Fruit fly (Drosophila melanogaster): ENCODE measurements around the gene CG5989.

The CG5989 gene

dm6 chr3L:8629701-8630343, 25.9 kb upstream of the CG5989 start:
- TF ChIP-seq usp (GFP tag; optimal IDR thresholded peaks at IDR 0.05) (no peak), pan (optimal IDR thresholded peaks at IDR 0.05) (no peak), EcR (GFP tag; optimal IDR thresholded peaks at IDR 0.05) (no peak), psq (optimal IDR thresholded peaks at IDR 0.05) (no peak), Dll (optimal IDR thresholded peaks at IDR 0.05) (no peak)

- TF ChIP-seq Dll (optimal IDR thresholded peaks at IDR 0.05): no peak
- TF ChIP-seq usp (GFP tag; optimal IDR thresholded peaks at IDR 0.05): no peak
- no peak for TF ChIP-seq EcR (GFP tag; optimal IDR thresholded peaks at IDR 0.05)
- no peak for TF ChIP-seq psq (optimal IDR thresholded peaks at IDR 0.05)
Observed at dm6 chr3L:8628964-8629363, 25.0 kb upstream of the CG5989 start.

- TF ChIP-seq EcR (GFP tag; optimal IDR thresholded peaks at IDR 0.05) (no peak), CG8478 (optimal IDR thresholded peaks at IDR 0.05) (no peak), pan (optimal IDR thresholded peaks at IDR 0.05) (no peak)
Observed at dm6 chr3L:8627839-8628827, 24.2 kb upstream of the CG5989 start.

dm6 chr3L:8623702-8624421, 19.9 kb upstream of the CG5989 start, which contains the start of the genes GAPsec and Zasp66:
Gene GAPsec, minus strand, starts transcription at chr3L:8623901.
Gene Zasp66, plus strand, starts transcription at chr3L:8624371.
- TF ChIP-seq usp (GFP tag; optimal IDR thresholded peaks at IDR 0.05) (no peak), pan (optimal IDR thresholded peaks at IDR 0.05) (no peak), EcR (GFP tag; optimal IDR thresholded peaks at IDR 0.05) (no peak), Dll (optimal IDR thresholded peaks at IDR 0.05) (no peak)

- TF ChIP-seq CG8478 (optimal IDR thresholded peaks at IDR 0.05): no peak
- TF ChIP-seq EcR (GFP tag; optimal IDR thresholded peaks at IDR 0.05): no peak
- TF ChIP-seq usp (GFP tag; optimal IDR thresholded peaks at IDR 0.05): no peak
- TF ChIP-seq psq (optimal IDR thresholded peaks at IDR 0.05): no peak
- TF ChIP-seq Dll (optimal IDR thresholded peaks at IDR 0.05): no peak
- TF ChIP-seq pan (optimal IDR thresholded peaks at IDR 0.05): no peak
Observed at dm6 chr3L:8621465-8621864, 17.5 kb upstream of the CG5989 start.

- no peak for TF ChIP-seq CG8478 (optimal IDR thresholded peaks at IDR 0.05)
- TF ChIP-seq psq (optimal IDR thresholded peaks at IDR 0.05): no peak
- TF ChIP-seq usp (GFP tag; optimal IDR thresholded peaks at IDR 0.05): no peak
- TF ChIP-seq Dll (optimal IDR thresholded peaks at IDR 0.05): no peak
- TF ChIP-seq pan (optimal IDR thresholded peaks at IDR 0.05): no peak
- TF ChIP-seq EcR (GFP tag; optimal IDR thresholded peaks at IDR 0.05): no peak
Observed at dm6 chr3L:8619588-8619987, 15.6 kb upstream of the CG5989 start, which contains the start of gene S-Lap2. Gene S-Lap2, plus strand, starts transcription at chr3L:8619888.

- TF ChIP-seq pan (optimal IDR thresholded peaks at IDR 0.05) (no peak), CG8478 (optimal IDR thresholded peaks at IDR 0.05) (no peak), usp (GFP tag; optimal IDR thresholded peaks at IDR 0.05) (no peak), Dll (optimal IDR thresholded peaks at IDR 0.05) (no peak), psq (optimal IDR thresholded peaks at IDR 0.05) (no peak), EcR (GFP tag; optimal IDR thresholded peaks at IDR 0.05) (no peak)
Observed at dm6 chr3L:8616935-8617334, 13.0 kb upstream of the CG5989 start, which contains the start of gene S-Lap1. Gene S-Lap1, plus strand, starts transcription at chr3L:8617235.

dm6 chr3L:8607449-8607848, 3.5 kb upstream of the CG5989 start:
- TF ChIP-seq CG8478 (optimal IDR thresholded peaks at IDR 0.05) (no peak), Dll (optimal IDR thresholded peaks at IDR 0.05) (no peak), pan (optimal IDR thresholded peaks at IDR 0.05) (no peak)

dm6 chr3L:8600752-8601433, 3.1 kb downstream of the CG5989 start, which contains the start of the genes Nelf-E and RpL14:
Gene Nelf-E, minus strand, starts transcription at chr3L:8600879.
Gene RpL14, plus strand, starts transcription at chr3L:8601006.
- no peak for TF ChIP-seq Dll (optimal IDR thresholded peaks at IDR 0.05)
- TF ChIP-seq EcR (GFP tag; optimal IDR thresholded peaks at IDR 0.05): no peak
- TF ChIP-seq pan (optimal IDR thresholded peaks at IDR 0.05): no peak
- no peak for TF ChIP-seq usp (GFP tag; optimal IDR thresholded peaks at IDR 0.05)

dm6 chr3L:8584086-8584485, 19.9 kb downstream of the CG5989 start:
- TF ChIP-seq Dll (optimal IDR thresholded peaks at IDR 0.05): no peak
- no peak for TF ChIP-seq psq (optimal IDR thresholded peaks at IDR 0.05)
- no peak for TF ChIP-seq EcR (GFP tag; optimal IDR thresholded peaks at IDR 0.05)
- no peak for TF ChIP-seq pan (optimal IDR thresholded peaks at IDR 0.05)
- TF ChIP-seq CG8478 (optimal IDR thresholded peaks at IDR 0.05): no peak
- no peak for TF ChIP-seq usp (GFP tag; optimal IDR thresholded peaks at IDR 0.05)

dm6 chr3L:8582105-8582707, 21.7 kb downstream of the CG5989 start:
- TF ChIP-seq CG8478 (optimal IDR thresholded peaks at IDR 0.05) (no peak), usp (GFP tag; optimal IDR thresholded peaks at IDR 0.05) (no peak), pan (optimal IDR thresholded peaks at IDR 0.05) (no peak), Dll (optimal IDR thresholded peaks at IDR 0.05) (no peak), psq (optimal IDR thresholded peaks at IDR 0.05) (no peak), EcR (GFP tag; optimal IDR thresholded peaks at IDR 0.05) (no peak)
